Worm (Caenorhabditis elegans): Measurements from ENCODE around the gene C01G10.5.

C01G10.5 gene

ce11 chrV:15063987-15064386, 25.4 kb downstream of the C01G10.5 start, which contains the start of gene rap-2:
TSS of gene rap-2 (minus strand) at chrV:15064087.
- no peak for TF ChIP-seq unc-62 (GFP tag; optimal IDR thresholded peaks at IDR 0.05)

- TF ChIP-seq unc-62 (GFP tag; optimal IDR thresholded peaks at IDR 0.05) = no peak
Observed at ce11 chrV:15060595-15060994, 28.7 kb downstream of the C01G10.5 start.

ce11 chrV:15059534-15059933, 29.8 kb downstream of the C01G10.5 start, which contains the start of the genes mcm-3 and C25D7.15:
TSS of gene mcm-3 (minus strand) at chrV:15059599.
TSS of gene C25D7.15 (plus strand) at chrV:15059808.
- TF ChIP-seq unc-62 (GFP tag; optimal IDR thresholded peaks at IDR 0.05) = no peak

- no peak for TF ChIP-seq unc-62 (GFP tag; optimal IDR thresholded peaks at IDR 0.05)
Observed at ce11 chrV:15058965-15059364, 30.4 kb downstream of the C01G10.5 start.

- TF ChIP-seq unc-62 (GFP tag; optimal IDR thresholded peaks at IDR 0.05) = no peak
Observed at ce11 chrV:15058423-15058822, 30.9 kb downstream of the C01G10.5 start.

ce11 chrV:15057724-15058123, 31.6 kb downstream of the C01G10.5 start:
- TF ChIP-seq unc-62 (GFP tag; optimal IDR thresholded peaks at IDR 0.05) = no peak

ce11 chrV:15056346-15056839, 32.9 kb downstream of the C01G10.5 start:
- no peak for TF ChIP-seq unc-62 (GFP tag; optimal IDR thresholded peaks at IDR 0.05)

- TF ChIP-seq unc-62 (GFP tag; optimal IDR thresholded peaks at IDR 0.05) = no peak
Observed at ce11 chrV:15055873-15056272, 33.5 kb downstream of the C01G10.5 start, which contains the start of gene C25D7.16. TSS of gene C25D7.16 (plus strand) at chrV:15056173.

- TF ChIP-seq unc-62 (GFP tag; optimal IDR thresholded peaks at IDR 0.05) = no peak
Observed at ce11 chrV:15054733-15055132, 34.6 kb downstream of the C01G10.5 start.

ce11 chrV:15052368-15052767, 37.0 kb downstream of the C01G10.5 start, which contains the start of the genes fbxa-82 and C25D7.5:
TSS of gene fbxa-82 (minus strand) at chrV:15052530.
TSS of gene C25D7.5 (plus strand) at chrV:15052650.
- no peak for TF ChIP-seq unc-62 (GFP tag; optimal IDR thresholded peaks at IDR 0.05)

- no peak for TF ChIP-seq unc-62 (GFP tag; optimal IDR thresholded peaks at IDR 0.05)
Observed at ce11 chrV:15051720-15052119, 37.6 kb downstream of the C01G10.5 start.

- no peak for TF ChIP-seq unc-62 (GFP tag; optimal IDR thresholded peaks at IDR 0.05)
Observed at ce11 chrV:15048107-15048506, 41.2 kb downstream of the C01G10.5 start, which contains the start of gene sdc-3. TSS of gene sdc-3 (minus strand) at chrV:15048207.
